Worm (Caenorhabditis elegans): Measurements from ENCODE around the gene acp-6.

DNA sequence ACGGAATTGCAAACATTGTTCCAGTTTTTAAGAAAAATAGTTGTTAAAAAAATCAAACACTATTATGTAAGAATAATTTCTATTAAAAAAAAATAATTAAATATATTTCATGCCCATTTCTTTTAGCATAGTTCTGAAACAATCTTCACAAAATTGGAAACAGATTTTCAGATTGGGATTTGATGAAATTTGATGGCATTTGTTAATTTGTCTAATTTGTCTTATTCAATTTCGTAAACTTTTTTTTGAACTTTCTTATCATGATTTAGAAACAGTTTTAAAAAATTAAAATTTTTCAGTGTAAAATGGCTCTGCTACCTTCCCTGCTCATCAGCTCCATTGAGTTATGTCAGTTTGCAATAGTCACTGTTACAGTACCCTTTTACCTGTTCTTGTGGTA is 21.1 kb downstream of the acp-6 start, which contains the start of gene srv-13:
- TF ChIP-seq F13C5.2 (tag; optimal IDR thresholded peaks at IDR 0.05) (no peak), aly-1 (tag; optimal IDR thresholded peaks at IDR 0.05) (no peak), pes-1 (GFP tag; IDR thresholded peaks at IDR 0.05) (no peak), tbx-37 (GFP tag; conservative IDR thresholded peaks at IDR 0.05) (no peak), ama-1 (optimal IDR thresholded peaks at IDR 0.05) (no peak), flt-1 (GFP tag; IDR thresholded peaks at IDR 0.05) (no peak), hmbx-1 (tag; optimal IDR thresholded peaks at IDR 0.05) (no peak), scrt-1 (GFP tag; IDR thresholded peaks at IDR 0.05) (no peak), sea-1 (GFP tag; conservative IDR thresholded peaks at IDR 0.05) (no peak), ets-7 (tag; optimal IDR thresholded peaks at IDR 0.05) (no peak)
